Worm (Caenorhabditis elegans): Measurements from ENCODE around the gene eif-2Bepsilon.

eif-2Bepsilon gene

ce11 chrII:8684824-8685223 is 23.2 kb downstream of the eif-2Bepsilon start, which contains the start of gene hgap-2:
Gene hgap-2, minus strand, starts transcription at chrII:8684924.
- no peak for TF ChIP-seq attf-5 (GFP tag; optimal IDR thresholded peaks at IDR 0.05)
- no peak for TF ChIP-seq ztf-22 (GFP tag; optimal IDR thresholded peaks at IDR 0.05)
- no peak for TF ChIP-seq Y53F4B.3 (GFP tag; IDR thresholded peaks at IDR 0.05)
- TF ChIP-seq T07F8.4 (tag; optimal IDR thresholded peaks at IDR 0.05), result no peak
- no peak for TF ChIP-seq snpc-1.1 (tag; optimal IDR thresholded peaks at IDR 0.05; ENCODE audit: insufficient read depth)
- TF ChIP-seq lin-26 (GFP tag; IDR thresholded peaks at IDR 0.05), result no peak
- no peak for TF ChIP-seq chd-7 (tag; optimal IDR thresholded peaks at IDR 0.05)
- no peak for TF ChIP-seq F57C9.4 (tag; optimal IDR thresholded peaks at IDR 0.05)
- no peak for TF ChIP-seq ceh-58 (GFP tag; IDR thresholded peaks at IDR 0.05)
- no peak for TF ChIP-seq B0261.1 (tag; optimal IDR thresholded peaks at IDR 0.05)
- no peak for TF ChIP-seq T26A5.8 (tag; optimal IDR thresholded peaks at IDR 0.05)
- no peak for TF ChIP-seq snpc-4 (GFP tag; optimal IDR thresholded peaks at IDR 0.05)
- TF ChIP-seq snpc-4 (tag; optimal IDR thresholded peaks at IDR 0.05), result no peak
- no peak for TF ChIP-seq C17E4.6 (GFP tag; IDR thresholded peaks at IDR 0.05)
- TF ChIP-seq tbp1 (GFP tag; optimal IDR thresholded peaks at IDR 0.05), result no peak
- no peak for TF ChIP-seq sptf-2 (GFP tag; optimal IDR thresholded peaks at IDR 0.05)
- no peak for TF ChIP-seq hrde-1 (tag; optimal IDR thresholded peaks at IDR 0.05; ENCODE audit: borderline replicate concordance)
- TF ChIP-seq lag-1 (GFP tag; IDR thresholded peaks at IDR 0.05), result no peak

- TF ChIP-seq hmg-1.2 (GFP tag; IDR thresholded peaks at IDR 0.05) (no peak), zim-3 (tag; optimal IDR thresholded peaks at IDR 0.05) (no peak), lin-35 (GFP tag; optimal IDR thresholded peaks at IDR 0.05) (no peak), bed-1 (GFP tag; IDR thresholded peaks at IDR 0.05) (no peak), Y56A3A.18 (GFP tag; IDR thresholded peaks at IDR 0.05) (no peak), Y53F4B.3 (GFP tag; IDR thresholded peaks at IDR 0.05) (no peak), snpc-4 (GFP tag; optimal IDR thresholded peaks at IDR 0.05) (no peak), snpc-4 (tag; optimal IDR thresholded peaks at IDR 0.05) (no peak), tlf-1 (GFP tag; optimal IDR thresholded peaks at IDR 0.05) (no peak), tbp1 (GFP tag; optimal IDR thresholded peaks at IDR 0.05) (no peak), dpff-1 (tag; optimal IDR thresholded peaks at IDR 0.05) (no peak), F55B11.4 (tag; optimal IDR thresholded peaks at IDR 0.05; ENCODE audit: borderline replicate concordance, insufficient read depth) (no peak), let-607 (tag; optimal IDR thresholded peaks at IDR 0.05) (no peak), B0019.2 (GFP tag; conservative IDR thresholded peaks at IDR 0.05) (no peak), ztf-28 (GFP tag; IDR thresholded peaks at IDR 0.05) (no peak), gei-17 (GFP tag; optimal IDR thresholded peaks at IDR 0.05) (no peak), K12H6.12 (tag; optimal IDR thresholded peaks at IDR 0.05) (no peak), dox-1 (GFP tag; IDR thresholded peaks at IDR 0.05) (no peak), snpc-3.4 (tag; optimal IDR thresholded peaks at IDR 0.05) (no peak)
These were observed 24.0 kb downstream of the eif-2Bepsilon start, which contains the start of gene C34C6.9 for ce11 chrII:8685623-8686022. Gene C34C6.9, plus strand, starts transcription at chrII:8685923.

ce11 chrII:8691344-8691960 is 29.8 kb downstream of the eif-2Bepsilon start, which contains the start of gene C34C6.3:
Gene C34C6.3, plus strand, starts transcription at chrII:8691910.
- TF ChIP-seq B0035.1 (tag; optimal IDR thresholded peaks at IDR 0.05) (no peak), Y56A3A.18 (GFP tag; IDR thresholded peaks at IDR 0.05) (no peak), T26A5.8 (tag; optimal IDR thresholded peaks at IDR 0.05) (no peak), dpff-1 (tag; optimal IDR thresholded peaks at IDR 0.05) (no peak), chd-7 (tag; optimal IDR thresholded peaks at IDR 0.05) (no peak), lin-54 (GFP tag; optimal IDR thresholded peaks at IDR 0.05) (no peak), athp-1 (tag; optimal IDR thresholded peaks at IDR 0.05) (no peak), die-1 (tag; optimal IDR thresholded peaks at IDR 0.05) (no peak), ceh-79 (tag; optimal IDR thresholded peaks at IDR 0.05) (no peak), nfya-1 (tag; optimal IDR thresholded peaks at IDR 0.05; ENCODE audit: borderline replicate concordance, insufficient read depth) (no peak), mes-4 (tag; optimal IDR thresholded peaks at IDR 0.05) (no peak), lag-1 (GFP tag; IDR thresholded peaks at IDR 0.05) (no peak), pbrm-1 (GFP tag; IDR thresholded peaks at IDR 0.05) (no peak), fkh-3 (tag; optimal IDR thresholded peaks at IDR 0.05) (no peak), F22D6.2 (tag; optimal IDR thresholded peaks at IDR 0.05) (no peak), egl-18 (GFP tag; IDR thresholded peaks at IDR 0.05) (no peak), ztf-6 (GFP tag; IDR thresholded peaks at IDR 0.05) (no peak), gei-17 (GFP tag; optimal IDR thresholded peaks at IDR 0.05) (no peak)

Measured in whole organism, young adult.